Worm (Caenorhabditis elegans) whole organism, L1 larva: ENCODE data around the gene glr-2.

Source experiments
- C04F5.9 ChIP-seq: sonication (generic microtip); optimal IDR thresholded peaks from 2 replicates; lab custom pipeline; 2016; ENCODE audit warnings: missing genetic modification characterization, missing compliant biosample characterization
- C34B4.2 ChIP-seq: sonication (generic microtip); optimal IDR thresholded peaks from 2 replicates; lab custom pipeline; 2017; ENCODE audit warnings: mild to moderate bottlenecking, missing genetic modification characterization, missing compliant biosample characterization
- F16B12.6 ChIP-seq: fragments of 150-350 bp; optimal IDR thresholded peaks from 2 replicates; lab custom pipeline; 2014; ENCODE audit warnings: missing biosample characterization, missing genetic modification characterization
- blmp-1 ChIP-seq: fragments of 150-350 bp; optimal IDR thresholded peaks from 2 replicates; lab custom pipeline; 2014; ENCODE audit warnings: missing biosample characterization, missing genetic modification characterization
- ceh-63 ChIP-seq: fragments of 200-800 bp; sonication (Bioruptor generic); optimal IDR thresholded peaks from 2 replicates; lab custom pipeline; 2018; ENCODE audit warnings: mild to moderate bottlenecking, missing genetic modification characterization, missing compliant biosample characterization
- ceh-82 ChIP-seq, 3 experiments: fragments of 150-350 bp in 1 of 3; sonication (generic microtip) in 2 of 3; optimal IDR thresholded peaks; 2 replicates each; lab custom pipeline; 2014 to 2017; ENCODE audit warnings: missing biosample characterization in 3 of 3, missing genetic modification characterization in 3 of 3
- dsc-1 ChIP-seq: sonication (generic microtip); optimal IDR thresholded peaks from 2 replicates; lab custom pipeline; 2016; ENCODE audit warnings: mild to moderate bottlenecking, missing genetic modification characterization, missing compliant biosample characterization
- efl-1 ChIP-seq, 4 experiments: fragments of 150-350 bp; optimal IDR thresholded peaks in 3 of 4; peaks in 1 of 4; 1 replicate in 1 of 4; 2 replicates in 3 of 4; lab custom pipeline; 2014; ENCODE audit warnings: missing biosample characterization in 2 of 4, missing genetic modification characterization in 2 of 4, missing genetic modification reagents in 2 of 4
- efl-3 ChIP-seq: fragments of 200-800 bp; sonication (Bioruptor generic); optimal IDR thresholded peaks from 2 replicates; lab custom pipeline; 2018; ENCODE audit warnings: mild to moderate bottlenecking, missing genetic modification characterization, missing compliant biosample characterization
- egl-27 ChIP-seq, 2 experiments: fragments of 150-350 bp in 1 of 2; sonication (generic microtip); optimal IDR thresholded peaks; 3 replicates each; lab custom pipeline; 2017 to 2018; ENCODE audit warnings: missing biosample characterization in 2 of 2, missing genetic modification characterization in 2 of 2, missing genetic modification reagents in 2 of 2
- elt-2 ChIP-seq: sonication (generic microtip); optimal IDR thresholded peaks from 2 replicates; lab custom pipeline; 2016; ENCODE audit warnings: missing genetic modification characterization, mild to moderate bottlenecking, inconsistent platforms, missing compliant biosample characterization, missing genetic modification reagents
- elt-3 ChIP-seq, 6 experiments: fragments of 150-350 bp in 1 of 6; sonication (generic microtip); optimal IDR thresholded peaks; 2 replicates each; lab custom pipeline; 2017 to 2018; ENCODE audit warnings: missing biosample characterization in 6 of 6, missing genetic modification characterization in 6 of 6, inconsistent platforms in 1 of 6
- ets-5 ChIP-seq: fragments of 200-800 bp; sonication (Bioruptor generic); IDR thresholded peaks from 2 replicates; pipeline ENCODE4 v1.3.6; 2022; ENCODE audit warnings: missing genetic modification characterization, missing compliant biosample characterization
- fkh-10 ChIP-seq: sonication (generic microtip); optimal IDR thresholded peaks from 2 replicates; lab custom pipeline; 2017; ENCODE audit warnings: missing biosample characterization, missing genetic modification reagents, missing genetic modification characterization
- fkh-8 ChIP-seq: sonication (generic microtip); optimal IDR thresholded peaks from 2 replicates; lab custom pipeline; 2016; ENCODE audit warnings: mild to moderate bottlenecking, missing genetic modification characterization, missing compliant biosample characterization
- hlh-4 ChIP-seq: sonication (generic microtip); optimal IDR thresholded peaks from 2 replicates; lab custom pipeline; 2016; ENCODE audit warnings: mild to moderate bottlenecking, missing genetic modification characterization, missing compliant biosample characterization
- irx-1 ChIP-seq: sonication (generic microtip); optimal IDR thresholded peaks from 2 replicates; lab custom pipeline; 2016; ENCODE audit warnings: missing genetic modification characterization, missing compliant biosample characterization
- jun-1 ChIP-seq: fragments of 150-350 bp; optimal IDR thresholded peaks from 2 replicates; lab custom pipeline; 2014; ENCODE audit warnings: missing biosample characterization, missing genetic modification reagents, missing genetic modification characterization
- lin-13 ChIP-seq: fragments of 150-350 bp; optimal IDR thresholded peaks from 2 replicates; lab custom pipeline; 2014; ENCODE audit warnings: missing biosample characterization, missing genetic modification reagents, missing genetic modification characterization
- lin-14 ChIP-seq: fragments of 200-800 bp; sonication (Bioruptor generic); optimal IDR thresholded peaks from 2 replicates; lab custom pipeline; 2018; ENCODE audit warnings: mild to moderate bottlenecking, missing genetic modification characterization, moderate library complexity, missing compliant biosample characterization
- lin-15B ChIP-seq: fragments of 150-350 bp; sonication (generic microtip); optimal IDR thresholded peaks from 3 replicates; lab custom pipeline; 2014; ENCODE audit warnings: missing biosample characterization, missing genetic modification characterization
- lsy-2 ChIP-seq, 2 experiments: fragments of 150-350 bp; optimal IDR thresholded peaks; 2 replicates each; lab custom pipeline; 2014; ENCODE audit warnings: missing biosample characterization in 2 of 2, missing genetic modification characterization in 2 of 2
- mab-9 ChIP-seq: fragments of 200-800 bp; sonication (Bioruptor generic); IDR thresholded peaks from 2 replicates; pipeline ENCODE4 v1.3.6; 2022; ENCODE audit warnings: missing genetic modification reagents, missing genetic modification characterization, missing compliant biosample characterization
- mdl-1 ChIP-seq, 2 experiments: fragments of 150-350 bp; optimal IDR thresholded peaks; 2 replicates each; lab custom pipeline; 2014 to 2017; ENCODE audit warnings: missing biosample characterization in 2 of 2, missing genetic modification characterization in 2 of 2, inconsistent platforms in 1 of 2
- mef-2 ChIP-seq: fragments of 150-350 bp; optimal IDR thresholded peaks from 2 replicates; lab custom pipeline; 2014; ENCODE audit warnings: missing biosample characterization, missing genetic modification characterization
- nhr-28 ChIP-seq: fragments of 150-350 bp; optimal IDR thresholded peaks from 2 replicates; lab custom pipeline; 2014; ENCODE audit warnings: missing biosample characterization, missing genetic modification characterization
- nhr-47 ChIP-seq: sonication (generic microtip); optimal IDR thresholded peaks from 2 replicates; lab custom pipeline; 2016; ENCODE audit warnings: mild to moderate bottlenecking, missing genetic modification characterization, moderate library complexity, missing compliant biosample characterization
- nhr-76 ChIP-seq: sonication (generic microtip); optimal IDR thresholded peaks from 2 replicates; lab custom pipeline; 2017; ENCODE audit warnings: missing biosample characterization, missing genetic modification characterization
- nhr-77 ChIP-seq: fragments of 150-350 bp; optimal IDR thresholded peaks from 2 replicates; lab custom pipeline; 2014; ENCODE audit warnings: missing biosample characterization, missing genetic modification characterization
- nhr-84 ChIP-seq: sonication (generic microtip); optimal IDR thresholded peaks from 2 replicates; lab custom pipeline; 2017; ENCODE audit warnings: missing biosample characterization, missing genetic modification characterization
- pax-3 ChIP-seq: fragments of 200-800 bp; sonication (Bioruptor generic); optimal IDR thresholded peaks from 2 replicates; lab custom pipeline; 2018; ENCODE audit warnings: mild to moderate bottlenecking, missing genetic modification characterization, moderate library complexity, missing compliant biosample characterization
- rnt-1 ChIP-seq: sonication (generic microtip); optimal IDR thresholded peaks from 2 replicates; lab custom pipeline; 2016; ENCODE audit warnings: mild to moderate bottlenecking, missing genetic modification characterization, moderate library complexity, missing compliant biosample characterization
- sox-4 ChIP-seq: sonication (generic microtip); optimal IDR thresholded peaks from 2 replicates; lab custom pipeline; 2016; ENCODE audit warnings: missing genetic modification characterization, missing compliant biosample characterization
- sup-37 ChIP-seq: fragments of 200-800 bp; sonication (Bioruptor generic); optimal IDR thresholded peaks from 2 replicates; lab custom pipeline; 2018; ENCODE audit warnings: mild to moderate bottlenecking, missing genetic modification characterization, missing compliant biosample characterization
- swsn-7 ChIP-seq: sonication (generic microtip); optimal IDR thresholded peaks from 2 replicates; lab custom pipeline; 2016; ENCODE audit warnings: missing genetic modification characterization, missing compliant biosample characterization
- tlp-1 ChIP-seq: fragments of 150-350 bp; optimal IDR thresholded peaks from 2 replicates; lab custom pipeline; 2014; ENCODE audit warnings: missing biosample characterization, missing genetic modification characterization
- unc-98 ChIP-seq: fragments of 200-800 bp; sonication (Bioruptor generic); IDR thresholded peaks from 2 replicates; pipeline ENCODE4 v1.3.6; 2022; ENCODE audit warnings: missing genetic modification characterization, missing compliant biosample characterization
- vab-15 ChIP-seq: sonication (generic microtip); optimal IDR thresholded peaks from 2 replicates; lab custom pipeline; 2017; ENCODE audit warnings: missing genotype, mild to moderate bottlenecking, missing genetic modification characterization, missing compliant biosample characterization
- zip-4 ChIP-seq: fragments of 200-800 bp; sonication (Bioruptor generic); optimal IDR thresholded peaks from 2 replicates; lab custom pipeline; 2018; ENCODE audit warnings: mild to moderate bottlenecking, missing genetic modification characterization, moderate library complexity, missing compliant biosample characterization

glr-2 gene

DNA sequence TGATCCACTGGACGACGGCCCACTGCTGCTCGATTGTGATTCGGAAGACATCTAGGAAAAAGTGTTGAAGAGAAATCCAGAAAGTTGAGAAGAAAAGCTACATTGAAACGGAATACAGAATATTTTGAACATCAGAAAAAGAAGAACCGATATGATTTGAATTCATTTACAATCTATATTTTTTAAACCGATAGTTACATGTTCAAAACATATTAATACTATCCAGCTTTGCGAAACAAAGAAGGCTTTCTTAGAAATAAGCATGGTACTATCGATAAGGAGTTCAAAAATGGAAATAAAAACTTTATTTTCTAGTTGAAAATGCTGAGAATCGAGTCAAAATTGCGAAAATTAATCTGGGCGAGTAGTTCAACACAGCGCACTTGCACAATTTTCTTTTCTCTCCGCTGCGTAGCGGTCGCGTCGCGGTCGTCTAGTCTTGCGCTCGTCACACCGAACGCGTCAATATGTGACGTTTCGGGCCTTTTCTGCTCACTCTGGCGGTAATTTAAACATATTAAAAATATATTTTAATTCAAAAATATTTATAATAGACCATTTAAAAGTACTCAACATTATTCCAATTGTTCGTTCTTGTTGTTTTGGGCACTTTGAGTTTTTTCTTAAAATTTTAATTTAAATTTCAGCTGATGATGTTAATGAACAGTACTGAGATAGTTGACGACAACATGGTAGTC lies 17.5 kb upstream of the glr-2 start, which contains the start of the genes syf-2 and K04G7.1 (continued):
- TF ChIP-seq nhr-47 (tag; lab: Kevin White, UChicago): peak; percentile 90
- TF ChIP-seq sup-37: no peak
- TF ChIP-seq ceh-63 (GFP tag; lab: Kevin White, UChicago): no peak
- TF ChIP-seq lin-14 (GFP tag; lab: Kevin White, UChicago): peak; percentile 95
- TF ChIP-seq dsc-1 (tag; lab: Kevin White, UChicago): peak; percentile 80
- peak; percentile 60 for TF ChIP-seq zip-4 (GFP tag; lab: Kevin White, UChicago)
- peak; percentile 82 for TF ChIP-seq pax-3
- peak; percentile 89 for TF ChIP-seq nhr-77 (tag; lab: Kevin White, UChicago)
- peak; percentile 86 for TF ChIP-seq jun-1
- TF ChIP-seq fkh-8 (tag; lab: Kevin White, UChicago): peak; percentile 95
- TF ChIP-seq ets-5 (GFP tag; lab: Robert Waterston, UW): no peak
- TF ChIP-seq nhr-84 (tag; lab: Kevin White, UChicago): no peak
- TF ChIP-seq lin-15B: peak; percentile 99
- TF ChIP-seq irx-1 (tag; lab: Kevin White, UChicago): peak; percentile 70
- TF ChIP-seq fkh-10: peak; percentile 71
- no peak for TF ChIP-seq unc-98
- no peak for TF ChIP-seq hlh-4 (tag; lab: Kevin White, UChicago)
- peak; percentile 61; the same call in 1 of the 2 replicates for TF ChIP-seq mab-9 (GFP tag; lab: Robert Waterston, UW)
- TF ChIP-seq sox-4 (tag; lab: Kevin White, UChicago): no peak
- peak in 1 of 2 experiments; percentile 84 for TF ChIP-seq mdl-1 (tag; optimal IDR thresholded peaks at IDR 0.05; lab: Kevin White, UChicago)
- TF ChIP-seq C04F5.9 (tag; lab: Kevin White, UChicago): peak; percentile 64
- TF ChIP-seq vab-15 (tag; lab: Kevin White, UChicago): no peak
- TF ChIP-seq lsy-2 (tag; optimal IDR thresholded peaks at IDR 0.05; lab: Kevin White, UChicago): peak; percentile 95
- peak; percentile 100 for TF ChIP-seq lin-13
- TF ChIP-seq nhr-76: no peak
- TF ChIP-seq F16B12.6: peak; percentile 60
- peak; percentile 62 for TF ChIP-seq mef-2 (tag; lab: Kevin White, UChicago)
- no peak for TF ChIP-seq nhr-28 (tag; lab: Kevin White, UChicago)
- TF ChIP-seq tlp-1 (tag; lab: Kevin White, UChicago): no peak
- TF ChIP-seq rnt-1 (tag; lab: Kevin White, UChicago): peak; percentile 84
- no peak for TF ChIP-seq C34B4.2
- peak; percentile 82 for TF ChIP-seq blmp-1 (tag; lab: Kevin White, UChicago)
- TF ChIP-seq elt-3 (tag; optimal IDR thresholded peaks at IDR 0.05; lab: Kevin White, UChicago): peak in 3 of 6 experiments; percentile 58 to 89 (median 59)
- peak; percentile 87 for TF ChIP-seq swsn-7 (tag; lab: Kevin White, UChicago)
- TF ChIP-seq, all 84 proteins: peak for 60

DNA sequence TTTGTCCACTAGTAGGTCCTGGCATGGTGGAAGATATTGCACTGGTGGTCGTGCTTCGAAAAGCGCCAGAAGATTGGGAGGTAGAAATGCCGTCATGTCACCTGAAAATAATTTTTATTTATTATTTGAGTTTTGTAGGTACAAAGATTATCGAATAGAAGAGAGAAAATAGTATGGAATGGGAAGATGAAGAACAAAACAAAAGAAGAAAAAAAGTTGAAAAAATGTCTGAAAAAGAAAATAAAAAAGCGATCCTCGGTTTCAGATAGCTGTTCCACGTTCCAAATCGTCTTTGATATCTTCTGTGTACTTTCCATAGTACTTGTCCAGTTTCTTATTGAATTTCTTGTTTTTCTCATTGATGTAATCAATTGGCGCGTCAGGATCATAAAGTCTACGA lies 16.3 kb upstream of the glr-2 start, which contains the start of gene rnp-7:
Gene rnp-7 (minus strand): TSS at position 101 of the 400 bp plus-strand sequence.
- TF ChIP-seq efl-3 (GFP tag; lab: Kevin White, UChicago): no peak
- TF ChIP-seq ceh-82 (tag; optimal IDR thresholded peaks at IDR 0.05; lab: Kevin White, UChicago): no peak
- TF ChIP-seq egl-27 (tag; optimal IDR thresholded peaks at IDR 0.05; lab: Kevin White, UChicago): no peak
- no peak for TF ChIP-seq elt-2 (tag; lab: Kevin White, UChicago)
- no peak for TF ChIP-seq efl-1 (optimal IDR thresholded peaks at IDR 0.05; lab: Kevin White, UChicago)
- peak in 1 of 2 experiments; percentile 59 for TF ChIP-seq efl-1 (GFP tag; optimal IDR thresholded peaks at IDR 0.05 in 1 of 2; lab: Kevin White, UChicago)
